Worm (Caenorhabditis elegans) whole organism, midembryonic: ENCODE data around the gene F15D4.4.

Source experiments
- T22C8.4 ChIP-seq: fragments of 200-800 bp; sonication (Bioruptor generic); IDR thresholded peaks from 2 replicates; pipeline ENCODE4 v1.3.6; 2022; ENCODE audit warnings: missing genetic modification characterization, missing compliant biosample characterization
- cog-1 ChIP-seq: sonication (generic microtip); optimal IDR thresholded peaks from 2 replicates; lab custom pipeline; 2016; ENCODE audit warnings: missing genetic modification characterization, missing compliant biosample characterization
- flt-1 ChIP-seq: fragments of 200-800 bp; sonication (Bioruptor generic); IDR thresholded peaks from 2 replicates; pipeline ENCODE4 v1.3.6; 2022; ENCODE audit warnings: missing genetic modification characterization, missing compliant biosample characterization
- klf-2 ChIP-seq: fragments of 200-800 bp; sonication (Bioruptor generic); conservative IDR thresholded peaks from 2 replicates; pipeline ENCODE4 v1.3.6; 2022; ENCODE audit warnings: missing genetic modification reagents, missing genetic modification characterization, missing compliant biosample characterization
- med-1 ChIP-seq: sonication (generic microtip); optimal IDR thresholded peaks from 2 replicates; lab custom pipeline; 2017; ENCODE audit warnings: missing genetic modification characterization, mild to moderate bottlenecking, missing compliant biosample characterization, antibody characterized with exemption, missing genetic modification reagents; ENCODE audit not compliant: insufficient read depth
- ref-1 ChIP-seq: fragments of 200-800 bp; sonication (Bioruptor generic); conservative IDR thresholded peaks from 2 replicates; pipeline ENCODE4 v1.3.6; 2022; ENCODE audit warnings: missing genetic modification reagents, missing genetic modification characterization, missing compliant biosample characterization
- tab-1 ChIP-seq: fragments of 200-800 bp; sonication (Bioruptor generic); IDR thresholded peaks from 2 replicates; pipeline ENCODE4 v1.3.6; 2022; ENCODE audit warnings: missing genetic modification characterization, missing compliant biosample characterization

DNA sequence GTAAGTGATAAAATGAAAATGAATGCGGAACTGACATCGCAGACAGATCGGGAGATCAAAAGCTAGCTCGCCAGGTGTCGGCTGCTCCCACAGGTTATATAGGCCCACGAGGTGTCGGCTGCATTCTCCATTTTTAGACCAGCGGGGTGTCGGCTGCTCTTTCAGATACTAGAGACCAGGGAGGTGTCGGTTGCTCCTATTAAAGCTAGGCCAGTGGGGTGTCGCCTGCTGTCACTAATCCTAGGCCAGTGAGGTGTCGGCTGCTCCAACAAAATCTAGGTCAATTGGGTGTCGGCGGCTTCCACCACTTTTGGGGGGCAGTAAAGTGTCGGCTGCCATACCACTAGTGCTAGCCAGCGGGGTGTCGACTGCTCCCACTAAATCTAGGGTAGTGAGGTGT is 47.0 kb upstream of the F15D4.4 start:
- TF ChIP-seq flt-1 (GFP tag; lab: Robert Waterston, UW), result no peak
- TF ChIP-seq cog-1 (tag; lab: Kevin White, UChicago), result no peak
- no peak for TF ChIP-seq T22C8.4
- no peak for TF ChIP-seq med-1 (GFP tag; lab: Kevin White, UChicago)
- no peak for TF ChIP-seq klf-2 (GFP tag; lab: Robert Waterston, UW)
- TF ChIP-seq ref-1 (GFP tag; lab: Robert Waterston, UW), result no peak; the same call in 1 of the 2 replicates
- 0 out of 2 replicates have a peak, but pooled peaks have one; percentile 17 for TF ChIP-seq tab-1 (GFP tag; lab: Robert Waterston, UW)
